Fruit fly (Drosophila melanogaster) Kc167 (cell line): ENCODE measurements around the gene betaTub65B.

Source experiments
- h ChIP-seq: fragments of >200 bp; optimal IDR thresholded peaks from 3 replicates; lab custom pipeline; 2018; ENCODE audit warnings: missing external identifiers
- insv ChIP-seq: fragments of >200 bp; optimal IDR thresholded peaks from 3 replicates; lab custom pipeline; 2018; ENCODE audit warnings: missing external identifiers
- psq ChIP-seq: fragments of >200 bp; optimal IDR thresholded peaks from 2 replicates; lab custom pipeline; 2017; ENCODE audit warnings: missing external identifiers

DNA sequence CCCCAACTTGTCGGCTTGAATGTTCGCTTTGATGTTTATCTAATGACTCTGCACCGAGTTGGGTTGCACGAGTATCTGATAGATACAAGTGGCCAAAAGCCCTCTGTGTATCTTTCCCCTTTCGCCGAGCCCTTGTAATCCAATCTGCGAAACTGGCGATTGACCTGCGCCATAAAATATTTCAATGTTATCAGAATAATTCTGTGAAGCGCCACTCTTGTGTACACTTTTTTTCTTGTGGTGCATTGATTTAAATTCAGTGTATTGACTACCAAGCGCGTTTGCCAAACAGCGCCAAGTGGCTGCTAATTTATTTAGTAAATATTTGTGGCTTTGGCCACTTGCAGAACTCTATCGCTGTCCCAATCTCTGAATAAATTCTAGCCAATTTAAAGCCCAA lies 25.7 kb downstream of the betaTub65B start:
- TF ChIP-seq insv (lab: Kevin White, UChicago) (no peak), psq (no peak), h (no peak)
